Worm (Caenorhabditis elegans) whole organism, early embryonic: ENCODE data around the gene R02F11.9.

ENCODE experiments used
- B0310.2 ChIP-seq: sonication (generic microtip); optimal IDR thresholded peaks from 2 replicates; lab custom pipeline; 2016; ENCODE audit warnings: mild to moderate bottlenecking, missing genetic modification characterization, missing compliant biosample characterization
- F13C5.2 ChIP-seq: sonication (generic microtip); optimal IDR thresholded peaks from 2 replicates; lab custom pipeline; 2017; ENCODE audit warnings: mild to moderate bottlenecking, missing genetic modification characterization, inconsistent platforms, missing compliant biosample characterization
- ama-1 ChIP-seq: fragments of 150-350 bp; optimal IDR thresholded peaks from 2 replicates; lab custom pipeline; 2014
- ceh-13 ChIP-seq: fragments of 200-800 bp; sonication (Bioruptor generic); optimal IDR thresholded peaks from 2 replicates; lab custom pipeline; 2018; ENCODE audit warnings: mild to moderate bottlenecking, missing genetic modification characterization, missing compliant biosample characterization
- ceh-36 ChIP-seq: sonication (generic microtip); optimal IDR thresholded peaks from 2 replicates; lab custom pipeline; 2016; ENCODE audit warnings: missing genetic modification characterization, inconsistent platforms, missing compliant biosample characterization
- ets-7 ChIP-seq: sonication (generic microtip); optimal IDR thresholded peaks from 2 replicates; lab custom pipeline; 2016; ENCODE audit warnings: missing genotype, missing genetic modification characterization, missing compliant biosample characterization
- flt-1 ChIP-seq: fragments of 200-800 bp; sonication (Bioruptor generic); IDR thresholded peaks from 2 replicates; pipeline ENCODE4 v1.3.6; 2022; ENCODE audit warnings: missing genetic modification characterization, missing compliant biosample characterization
- hmbx-1 ChIP-seq: sonication (generic microtip); optimal IDR thresholded peaks from 2 replicates; lab custom pipeline; 2016; ENCODE audit warnings: mild to moderate bottlenecking, missing genetic modification characterization, missing compliant biosample characterization
- hmg-4 ChIP-seq: fragments of 200-800 bp; sonication (Bioruptor generic); optimal IDR thresholded peaks from 2 replicates; lab custom pipeline; 2018; ENCODE audit warnings: mild to moderate bottlenecking, missing genetic modification characterization, missing compliant biosample characterization
- pes-1 ChIP-seq: fragments of 200-800 bp; sonication (Bioruptor generic); IDR thresholded peaks from 2 replicates; pipeline ENCODE4 v1.3.6; 2022; ENCODE audit warnings: missing genetic modification reagents, missing genetic modification characterization, missing compliant biosample characterization
- scrt-1 ChIP-seq: fragments of 200-800 bp; sonication (Bioruptor generic); IDR thresholded peaks from 2 replicates; pipeline ENCODE4 v1.3.6; 2022; ENCODE audit warnings: missing genetic modification characterization, missing compliant biosample characterization
- sea-1 ChIP-seq: fragments of 200-800 bp; sonication (Bioruptor generic); conservative IDR thresholded peaks from 2 replicates; pipeline ENCODE4 v1.3.6; 2022; ENCODE audit warnings: missing genetic modification characterization, missing compliant biosample characterization
- tbx-11 ChIP-seq: fragments of 200-800 bp; sonication (Bioruptor generic); IDR thresholded peaks from 2 replicates; pipeline ENCODE4 v1.3.6; 2022; ENCODE audit warnings: missing genetic modification characterization, missing compliant biosample characterization

ce11 chrV:4810653-4811052, 23.4 kb downstream of the R02F11.9 start:
- no peak for TF ChIP-seq ceh-13 (GFP tag; lab: Kevin White, UChicago)
- TF ChIP-seq ceh-36 (tag; lab: Kevin White, UChicago), result no peak
- no peak for TF ChIP-seq ets-7
- TF ChIP-seq F13C5.2 (tag; lab: Kevin White, UChicago), result no peak
- no peak for TF ChIP-seq scrt-1
- peak; percentile 54 for TF ChIP-seq hmg-4 (GFP tag; lab: Kevin White, UChicago)
- TF ChIP-seq ama-1 (lab: Kevin White, UChicago), result no peak
- TF ChIP-seq flt-1 (GFP tag; lab: Robert Waterston, UW), result no peak
- TF ChIP-seq tbx-11 (GFP tag; lab: Robert Waterston, UW), result no peak
- no peak for TF ChIP-seq B0310.2 (tag; lab: Kevin White, UChicago)
- TF ChIP-seq sea-1 (GFP tag; lab: Robert Waterston, UW), result no peak
- no peak for TF ChIP-seq pes-1 (GFP tag; lab: Robert Waterston, UW)
- TF ChIP-seq hmbx-1 (tag; lab: Kevin White, UChicago), result no peak
